Worm (Caenorhabditis elegans) whole organism, L4 larva: ENCODE results near the gene sbsp-1.

ENCODE experiments used
- D1046.2 ChIP-seq: fragments of 200-800 bp; sonication (Bioruptor generic); IDR thresholded peaks from 2 replicates; pipeline ENCODE4 v1.3.6; 2022; ENCODE audit warnings: missing genetic modification characterization, missing compliant biosample characterization
- T20F7.1 ChIP-seq: fragments of 200-800 bp; sonication (Bioruptor generic); optimal IDR thresholded peaks from 2 replicates; lab custom pipeline; 2018; ENCODE audit warnings: mild to moderate bottlenecking, missing genetic modification characterization, missing compliant biosample characterization
- Y48G9A.11 ChIP-seq: fragments of 200-800 bp; sonication (Bioruptor generic); IDR thresholded peaks from 2 replicates; pipeline ENCODE4 v1.3.6; 2022; ENCODE audit warnings: missing genetic modification reagents, missing genetic modification characterization, missing compliant biosample characterization
- aly-2 ChIP-seq: sonication (generic microtip); optimal IDR thresholded peaks from 2 replicates; lab custom pipeline; 2018; ENCODE audit warnings: missing biosample characterization, missing genetic modification characterization
- ceh-20 ChIP-seq: fragments of 200-800 bp; sonication (Bioruptor generic); IDR thresholded peaks from 2 replicates; pipeline ENCODE4 v1.3.6; 2022; ENCODE audit warnings: missing genetic modification reagents, missing genetic modification characterization, missing compliant biosample characterization
- ceh-32 ChIP-seq: sonication (generic microtip); optimal IDR thresholded peaks from 2 replicates; lab custom pipeline; 2016; ENCODE audit warnings: mild to moderate bottlenecking, missing genetic modification characterization, missing compliant biosample characterization; ENCODE audit not compliant: poor library complexity
- ceh-82 ChIP-seq: sonication (generic microtip); optimal IDR thresholded peaks from 2 replicates; lab custom pipeline; 2017; ENCODE audit warnings: missing biosample characterization, missing genetic modification characterization
- ctbp-1 ChIP-seq: fragments of 200-800 bp; sonication (Bioruptor generic); IDR thresholded peaks from 2 replicates; pipeline ENCODE4 v1.3.6; 2022; ENCODE audit warnings: missing genetic modification reagents, missing genetic modification characterization, missing compliant biosample characterization
- daf-16 ChIP-seq, 3 experiments: sonication (generic microtip); optimal IDR thresholded peaks; 2 replicates each; lab custom pipeline; 2016 to 2017; ENCODE audit warnings: missing genetic modification characterization in 3 of 3, missing genetic modification reagents in 3 of 3, mild to moderate bottlenecking in 2 of 3, missing compliant biosample characterization in 2 of 3, missing biosample characterization in 1 of 3, moderate library complexity in 1 of 3
- daf-19 ChIP-seq: fragments of 200-800 bp; sonication (Bioruptor generic); conservative IDR thresholded peaks from 2 replicates; pipeline ENCODE4 v1.3.6; 2022; ENCODE audit warnings: missing genetic modification characterization, missing compliant biosample characterization
- daf-8 ChIP-seq: fragments of 200-800 bp; sonication (Bioruptor generic); IDR thresholded peaks from 2 replicates; pipeline ENCODE4 v1.3.6; 2022; ENCODE audit warnings: missing genetic modification characterization, missing compliant biosample characterization
- dmd-6 ChIP-seq: fragments of 200-800 bp; sonication (Bioruptor generic); IDR thresholded peaks from 2 replicates; pipeline ENCODE4 v1.3.6; 2022; ENCODE audit warnings: missing genetic modification reagents, missing genetic modification characterization, missing compliant biosample characterization
- dmd-9 ChIP-seq: fragments of 200-800 bp; sonication (Bioruptor generic); IDR thresholded peaks from 2 replicates; pipeline ENCODE4 v1.3.6; 2022; ENCODE audit warnings: missing genetic modification reagents, missing genetic modification characterization, missing compliant biosample characterization
- dve-1 ChIP-seq: sonication (generic microtip); optimal IDR thresholded peaks from 2 replicates; lab custom pipeline; 2017; ENCODE audit warnings: antibody characterized with exemption, mild to moderate bottlenecking, missing genetic modification characterization, missing compliant biosample characterization; ENCODE audit not compliant: insufficient read depth
- egl-43 ChIP-seq: fragments of 200-800 bp; sonication (Bioruptor generic); IDR thresholded peaks from 2 replicates; pipeline ENCODE4 v1.3.6; 2022; ENCODE audit warnings: missing genetic modification reagents, missing genetic modification characterization, missing compliant biosample characterization
- gei-8 ChIP-seq: fragments of 200-800 bp; sonication (Bioruptor generic); optimal IDR thresholded peaks from 2 replicates; lab custom pipeline; 2018; ENCODE audit warnings: mild to moderate bottlenecking, missing genetic modification characterization, missing compliant biosample characterization
- hlh-11 ChIP-seq: fragments of 200-800 bp; sonication (Bioruptor generic); optimal IDR thresholded peaks from 2 replicates; lab custom pipeline; 2018; ENCODE audit warnings: mild to moderate bottlenecking, missing genetic modification characterization, missing compliant biosample characterization
- hlh-30 ChIP-seq: sonication (generic microtip); optimal IDR thresholded peaks from 2 replicates; lab custom pipeline; 2017; ENCODE audit warnings: antibody characterized with exemption, mild to moderate bottlenecking, missing genetic modification characterization, missing compliant biosample characterization; ENCODE audit not compliant: insufficient read depth
- jun-1 ChIP-seq: fragments of 150-350 bp; optimal IDR thresholded peaks from 2 replicates; lab custom pipeline; 2014; ENCODE audit warnings: missing biosample characterization, missing genetic modification reagents, missing genetic modification characterization
- lin-1 ChIP-seq: fragments of 200-800 bp; sonication (Bioruptor generic); IDR thresholded peaks from 2 replicates; pipeline ENCODE4 v1.3.6; 2022; ENCODE audit warnings: missing genetic modification reagents, missing genetic modification characterization, missing compliant biosample characterization
- lin-29 ChIP-seq: fragments of 200-800 bp; sonication (Bioruptor generic); IDR thresholded peaks from 2 replicates; pipeline ENCODE4 v1.3.6; 2022; ENCODE audit warnings: missing genetic modification reagents, missing genetic modification characterization, missing compliant biosample characterization
- lin-39 ChIP-seq: fragments of 150-350 bp; optimal IDR thresholded peaks from 2 replicates; lab custom pipeline; 2014; ENCODE audit warnings: missing biosample characterization, missing genetic modification reagents, missing genetic modification characterization
- madf-5 ChIP-seq, 2 experiments: fragments of 200-800 bp; sonication (Bioruptor generic); IDR thresholded peaks; 2 replicates each; pipeline ENCODE4 v1.3.6; 2022; ENCODE audit warnings: missing compliant biosample characterization in 2 of 2, missing genetic modification characterization in 2 of 2
- mdl-1 ChIP-seq, 2 experiments: fragments of 150-350 bp in 1 of 2; sonication (generic microtip) in 1 of 2; optimal IDR thresholded peaks; 2 replicates each; lab custom pipeline; 2014 to 2017; ENCODE audit warnings: missing biosample characterization in 2 of 2, missing genetic modification characterization in 2 of 2
- mes-2 ChIP-seq: sonication (generic microtip); optimal IDR thresholded peaks from 2 replicates; lab custom pipeline; 2016; ENCODE audit warnings: missing genotype, mild to moderate bottlenecking, missing genetic modification characterization, missing compliant biosample characterization; ENCODE audit not compliant: poor library complexity, severe bottlenecking
- nhr-102 ChIP-seq: sonication (generic microtip); optimal IDR thresholded peaks from 2 replicates; lab custom pipeline; 2016; ENCODE audit warnings: mild to moderate bottlenecking, missing genetic modification characterization, moderate library complexity, missing compliant biosample characterization
- nhr-28 ChIP-seq: fragments of 150-350 bp; optimal IDR thresholded peaks from 2 replicates; lab custom pipeline; 2014; ENCODE audit warnings: missing biosample characterization, missing genetic modification characterization
- nhr-48 ChIP-seq: sonication (generic microtip); optimal IDR thresholded peaks from 2 replicates; lab custom pipeline; 2016; ENCODE audit warnings: mild to moderate bottlenecking, missing genetic modification characterization, missing compliant biosample characterization
- nhr-77 ChIP-seq: fragments of 150-350 bp; optimal IDR thresholded peaks from 2 replicates; lab custom pipeline; 2014; ENCODE audit warnings: missing biosample characterization, missing genetic modification characterization
- pha-4 ChIP-seq, 2 experiments: fragments of 150-350 bp in 1 of 2; fragments of 200-800 bp in 1 of 2; sonication (Bioruptor generic) in 1 of 2; IDR thresholded peaks in 1 of 2; optimal IDR thresholded peaks in 1 of 2; 2 replicates each; pipeline versions ENCODE4 v1.3.6 to Lab custom; 2014 to 2022; ENCODE audit warnings: missing genetic modification characterization in 2 of 2, missing genetic modification reagents in 2 of 2, missing biosample characterization in 1 of 2, missing compliant biosample characterization in 1 of 2
- php-3 ChIP-seq: fragments of 200-800 bp; sonication (Bioruptor generic); IDR thresholded peaks from 2 replicates; pipeline ENCODE4 v1.3.6; 2022; ENCODE audit warnings: missing genetic modification reagents, missing genetic modification characterization, missing compliant biosample characterization
- pqm-1 ChIP-seq: sonication (generic microtip); optimal IDR thresholded peaks from 2 replicates; lab custom pipeline; 2017; ENCODE audit warnings: missing biosample characterization, missing genetic modification characterization
- saeg-2 ChIP-seq: fragments of 200-800 bp; sonication (Bioruptor generic); IDR thresholded peaks from 2 replicates; pipeline ENCODE4 v1.3.6; 2022; ENCODE audit warnings: missing genetic modification reagents, missing genetic modification characterization, missing compliant biosample characterization
- snpc-1.2 ChIP-seq: fragments of 200-800 bp; sonication (Bioruptor generic); IDR thresholded peaks from 2 replicates; pipeline ENCODE4 v1.3.6; 2022; ENCODE audit warnings: missing genetic modification reagents, missing genetic modification characterization, missing compliant biosample characterization
- snpc-4 ChIP-seq: fragments of 150-350 bp; optimal IDR thresholded peaks from 2 replicates; lab custom pipeline; 2014; ENCODE audit warnings: missing biosample characterization, missing genetic modification characterization
- tag-97 ChIP-seq: fragments of 200-800 bp; sonication (Bioruptor generic); IDR thresholded peaks from 2 replicates; pipeline ENCODE4 v1.3.6; 2022; ENCODE audit warnings: missing genetic modification characterization, missing compliant biosample characterization
- tra-1 ChIP-seq: fragments of 200-800 bp; sonication (Bioruptor generic); IDR thresholded peaks from 2 replicates; pipeline ENCODE4 v1.3.6; 2022; ENCODE audit warnings: missing genetic modification reagents, missing genetic modification characterization, missing compliant biosample characterization
- vab-7 ChIP-seq: fragments of 200-800 bp; sonication (Bioruptor generic); IDR thresholded peaks from 2 replicates; pipeline ENCODE4 v1.3.6; 2022; ENCODE audit warnings: missing genetic modification reagents, missing genetic modification characterization, missing compliant biosample characterization
- zag-1 ChIP-seq: fragments of 150-350 bp; optimal IDR thresholded peaks from 2 replicates; lab custom pipeline; 2014; ENCODE audit warnings: missing biosample characterization, missing genetic modification characterization
- ztf-7 ChIP-seq: fragments of 150-350 bp; optimal IDR thresholded peaks from 2 replicates; lab custom pipeline; 2014; ENCODE audit warnings: missing biosample characterization, missing genetic modification characterization

Gene sbsp-1

ce11 chrIII:10820592-10821242 lies 12.0 kb upstream of the sbsp-1 start (continued):
- TF ChIP-seq vab-7 (no peak), jun-1 (tag; lab: Kevin White, UChicago) (no peak), daf-19 (GFP tag; lab: Robert Waterston, UW) (no peak), nhr-77 (peak; percentile 3), D1046.2 (GFP tag; lab: Robert Waterston, UW) (no peak), gei-8 (GFP tag; lab: Kevin White, UChicago) (no peak), dmd-9 (GFP tag; lab: Robert Waterston, UW) (no peak), ctbp-1 (no peak), nhr-28 (tag; lab: Kevin White, UChicago) (peak; percentile 62), lin-39 (tag; lab: Kevin White, UChicago) (no peak), ceh-32 (tag; lab: Kevin White, UChicago) (no peak), Y48G9A.11 (GFP tag; lab: Robert Waterston, UW) (no peak), mes-2 (tag; lab: Kevin White, UChicago) (no peak), snpc-1.2 (GFP tag; lab: Robert Waterston, UW) (no peak), zag-1 (tag; lab: Kevin White, UChicago) (no peak), aly-2 (tag; lab: Kevin White, UChicago) (no peak), T20F7.1 (GFP tag; lab: Kevin White, UChicago) (no peak), lin-29 (no peak), madf-5 (GFP tag; IDR thresholded peaks at IDR 0.05; lab: Robert Waterston, UW) (no peak), ztf-7 (no peak), egl-43 (GFP tag; lab: Robert Waterston, UW) (no peak), nhr-48 (tag; lab: Kevin White, UChicago) (no peak)

- TF ChIP-seq nhr-77 = peak; percentile 37
- no peak for TF ChIP-seq ceh-82
- TF ChIP-seq dmd-6 = peak; percentile 82
- TF ChIP-seq snpc-4 = no peak
- TF ChIP-seq php-3 (GFP tag; lab: Robert Waterston, UW) = peak; percentile 94
- TF ChIP-seq daf-16 (GFP tag; optimal IDR thresholded peaks at IDR 0.05; lab: Kevin White, UChicago) = peak in 1 of 2 experiments; percentile 45
- peak; percentile 88 for TF ChIP-seq daf-16 (tag; optimal IDR thresholded peaks at IDR 0.05; lab: Kevin White, UChicago)
- TF ChIP-seq ceh-20 (GFP tag; lab: Robert Waterston, UW) = 0 out of 2 replicates have a peak, but pooled peaks have one; percentile 57
- peak; percentile 62 for TF ChIP-seq pqm-1
- no peak for TF ChIP-seq aly-2 (tag; lab: Kevin White, UChicago)
- TF ChIP-seq hlh-30 (tag; lab: Kevin White, UChicago) = peak; percentile 78
- TF ChIP-seq T20F7.1 (GFP tag; lab: Kevin White, UChicago) = peak; percentile 61
- no peak for TF ChIP-seq dmd-9 (GFP tag; lab: Robert Waterston, UW)
- peak in 1 of 2 experiments; percentile 15 for TF ChIP-seq mdl-1 (tag; optimal IDR thresholded peaks at IDR 0.05; lab: Kevin White, UChicago)
- TF ChIP-seq nhr-48 (tag; lab: Kevin White, UChicago) = peak; percentile 69
- TF ChIP-seq nhr-102 (tag; lab: Kevin White, UChicago) = peak; percentile 69
- no peak for TF ChIP-seq D1046.2 (GFP tag; lab: Robert Waterston, UW)
- peak; percentile 78 for TF ChIP-seq tra-1 (GFP tag; lab: Robert Waterston, UW)
- no peak for TF ChIP-seq tag-97 (GFP tag; lab: Robert Waterston, UW)
- no peak for TF ChIP-seq saeg-2 (GFP tag; lab: Robert Waterston, UW)
- peak; percentile 33; the same call in 1 of the 2 replicates for TF ChIP-seq lin-1 (GFP tag; lab: Robert Waterston, UW)
- TF ChIP-seq nhr-28 (tag; lab: Kevin White, UChicago) = peak; percentile 69
- peak; percentile 96 for TF ChIP-seq dve-1 (tag; lab: Kevin White, UChicago)
- TF ChIP-seq pha-4 (GFP tag; IDR thresholded peaks at IDR 0.05; lab: Robert Waterston, UW) = peak; percentile 20; the same call in 1 of the 2 replicates
- no peak for TF ChIP-seq pha-4 (tag; optimal IDR thresholded peaks at IDR 0.05; lab: Kevin White, UChicago)
- TF ChIP-seq daf-8 (GFP tag; lab: Robert Waterston, UW) = no peak
- peak; percentile 82 for TF ChIP-seq hlh-11 (tag; lab: Kevin White, UChicago)
- peak; percentile 30 for TF ChIP-seq ztf-7
Observed at ce11 chrIII:10822494-10823113, 10.1 kb upstream of the sbsp-1 start.
